Worm (Caenorhabditis elegans) whole organism, young adult: ENCODE results near the gene prdh-1.

Experiments used
- B0019.2 ChIP-seq: fragments of 200-800 bp; sonication (Bioruptor generic); conservative IDR thresholded peaks from 2 replicates; pipeline ENCODE4 v1.3.6; 2022; ENCODE audit warnings: missing genetic modification reagents, missing genetic modification characterization, missing compliant biosample characterization
- F55B11.4 ChIP-seq: sonication (generic microtip); optimal IDR thresholded peaks from 2 replicates; lab custom pipeline; 2016; ENCODE audit warnings: missing compliant biosample characterization, missing genetic modification characterization, borderline replicate concordance; ENCODE audit not compliant: insufficient read depth
- Y56A3A.18 ChIP-seq: fragments of 200-800 bp; sonication (Bioruptor generic); IDR thresholded peaks from 2 replicates; pipeline ENCODE4 v1.3.6; 2022; ENCODE audit warnings: missing genetic modification reagents, missing genetic modification characterization, missing compliant biosample characterization
- athp-1 ChIP-seq: sonication (generic microtip); optimal IDR thresholded peaks from 2 replicates; lab custom pipeline; 2017; ENCODE audit warnings: mild to moderate bottlenecking, missing genetic modification characterization, missing compliant biosample characterization
- attf-5 ChIP-seq: fragments of 200-800 bp; sonication (Bioruptor generic); optimal IDR thresholded peaks from 2 replicates; lab custom pipeline; 2018; ENCODE audit warnings: mild to moderate bottlenecking, missing genetic modification characterization, missing compliant biosample characterization
- attf-6 ChIP-seq: fragments of 200-800 bp; sonication (Bioruptor generic); IDR thresholded peaks from 2 replicates; pipeline ENCODE4 v1.3.6; 2022; ENCODE audit warnings: missing genetic modification reagents, missing genetic modification characterization, missing compliant biosample characterization
- ceh-79 ChIP-seq: sonication (generic microtip); optimal IDR thresholded peaks from 2 replicates; lab custom pipeline; 2017; ENCODE audit warnings: mild to moderate bottlenecking, missing genetic modification characterization, missing compliant biosample characterization
- egrh-3 ChIP-seq: fragments of 200-800 bp; sonication (Bioruptor generic); IDR thresholded peaks from 2 replicates; pipeline ENCODE4 v1.3.6; 2022; ENCODE audit warnings: missing genetic modification reagents, missing genetic modification characterization, missing compliant biosample characterization
- hmg-1.2 ChIP-seq: fragments of 200-800 bp; sonication (Bioruptor generic); IDR thresholded peaks from 2 replicates; pipeline ENCODE4 v1.3.6; 2022; ENCODE audit warnings: missing genetic modification reagents, missing genetic modification characterization, missing compliant biosample characterization
- lag-1 ChIP-seq: fragments of 200-800 bp; sonication (Bioruptor generic); IDR thresholded peaks from 2 replicates; pipeline ENCODE4 v1.3.6; 2022; ENCODE audit warnings: missing genetic modification reagents, missing genetic modification characterization, missing compliant biosample characterization
- lin-26 ChIP-seq: fragments of 200-800 bp; sonication (Bioruptor generic); IDR thresholded peaks from 2 replicates; pipeline ENCODE4 v1.3.6; 2022; ENCODE audit warnings: missing genetic modification reagents, missing genetic modification characterization, missing compliant biosample characterization
- lin-40 ChIP-seq: sonication (generic microtip); optimal IDR thresholded peaks from 2 replicates; lab custom pipeline; 2016; ENCODE audit warnings: missing genetic modification characterization, mild to moderate bottlenecking, missing compliant biosample characterization, missing genotype, missing genetic modification reagents
- lsy-27 ChIP-seq: sonication (generic microtip); optimal IDR thresholded peaks from 2 replicates; lab custom pipeline; 2017; ENCODE audit warnings: missing genetic modification characterization, mild to moderate bottlenecking, missing compliant biosample characterization, antibody characterized with exemption, missing genotype, borderline replicate concordance; ENCODE audit not compliant: insufficient read depth
- mxl-1 ChIP-seq: sonication (generic microtip); optimal IDR thresholded peaks from 2 replicates; lab custom pipeline; 2016; ENCODE audit warnings: missing genetic modification characterization, missing compliant biosample characterization
- nfya-2 ChIP-seq: fragments of 200-800 bp; sonication (Bioruptor generic); IDR thresholded peaks from 2 replicates; pipeline ENCODE4 v1.3.6; 2022; ENCODE audit warnings: missing genetic modification reagents, missing genetic modification characterization, missing compliant biosample characterization
- nhr-27 ChIP-seq: fragments of 200-800 bp; sonication (Bioruptor generic); optimal IDR thresholded peaks from 2 replicates; lab custom pipeline; 2018; ENCODE audit warnings: mild to moderate bottlenecking, missing genetic modification characterization, moderate library complexity, missing compliant biosample characterization
- rec-8 ChIP-seq, 2 experiments: sonication (generic microtip); optimal IDR thresholded peaks; 2 replicates each; lab custom pipeline; 2016; ENCODE audit warnings: mild to moderate bottlenecking in 2 of 2, missing genetic modification characterization in 2 of 2, missing genetic modification reagents in 2 of 2, missing genotype in 2 of 2, missing biosample characterization in 1 of 2, missing compliant biosample characterization in 1 of 2, moderate library complexity in 1 of 2
- sdz-38 ChIP-seq: sonication (generic microtip); optimal IDR thresholded peaks from 2 replicates; lab custom pipeline; 2016; ENCODE audit warnings: missing genotype, missing genetic modification characterization, missing compliant biosample characterization
- sea-2 ChIP-seq: fragments of 200-800 bp; sonication (Bioruptor generic); IDR thresholded peaks from 2 replicates; pipeline ENCODE4 v1.3.6; 2022; ENCODE audit warnings: missing genetic modification characterization, missing compliant biosample characterization
- snpc-1.1 ChIP-seq: sonication (generic microtip); optimal IDR thresholded peaks from 2 replicates; lab custom pipeline; 2017; ENCODE audit warnings: missing genetic modification characterization, mild to moderate bottlenecking, missing compliant biosample characterization, antibody characterized with exemption, moderate library complexity, missing genotype, missing genetic modification reagents; ENCODE audit not compliant: insufficient read depth
- snpc-3.4 ChIP-seq: sonication (generic microtip); optimal IDR thresholded peaks from 2 replicates; lab custom pipeline; 2017; ENCODE audit warnings: missing genetic modification characterization, mild to moderate bottlenecking, missing compliant biosample characterization, antibody characterized with exemption, moderate library complexity, missing genotype, missing genetic modification reagents
- tbp1 ChIP-seq: fragments of 200-800 bp; sonication (Bioruptor generic); optimal IDR thresholded peaks from 2 replicates; lab custom pipeline; 2018; ENCODE audit warnings: mild to moderate bottlenecking, missing genetic modification characterization, missing compliant biosample characterization
- tlf-1 ChIP-seq: fragments of 200-800 bp; sonication (Bioruptor generic); optimal IDR thresholded peaks from 2 replicates; lab custom pipeline; 2018; ENCODE audit warnings: mild to moderate bottlenecking, missing genetic modification characterization, missing compliant biosample characterization
- unc-62 ChIP-seq: fragments of 150-350 bp; optimal IDR thresholded peaks from 2 replicates; lab custom pipeline; 2014; ENCODE audit warnings: missing biosample characterization, missing genetic modification reagents, missing genetic modification characterization
- xnd-1 ChIP-seq: sonication (generic microtip); optimal IDR thresholded peaks from 2 replicates; lab custom pipeline; 2016; ENCODE audit warnings: missing genotype, missing genetic modification reagents, missing genetic modification characterization, missing compliant biosample characterization
- zim-3 ChIP-seq: sonication (generic microtip); optimal IDR thresholded peaks from 2 replicates; lab custom pipeline; 2017; ENCODE audit warnings: mild to moderate bottlenecking, missing genetic modification characterization, moderate library complexity, missing compliant biosample characterization
- ztf-22 ChIP-seq: fragments of 200-800 bp; sonication (Bioruptor generic); optimal IDR thresholded peaks from 2 replicates; lab custom pipeline; 2018; ENCODE audit warnings: mild to moderate bottlenecking, missing genetic modification characterization, moderate library complexity, missing compliant biosample characterization

The prdh-1 gene

DNA sequence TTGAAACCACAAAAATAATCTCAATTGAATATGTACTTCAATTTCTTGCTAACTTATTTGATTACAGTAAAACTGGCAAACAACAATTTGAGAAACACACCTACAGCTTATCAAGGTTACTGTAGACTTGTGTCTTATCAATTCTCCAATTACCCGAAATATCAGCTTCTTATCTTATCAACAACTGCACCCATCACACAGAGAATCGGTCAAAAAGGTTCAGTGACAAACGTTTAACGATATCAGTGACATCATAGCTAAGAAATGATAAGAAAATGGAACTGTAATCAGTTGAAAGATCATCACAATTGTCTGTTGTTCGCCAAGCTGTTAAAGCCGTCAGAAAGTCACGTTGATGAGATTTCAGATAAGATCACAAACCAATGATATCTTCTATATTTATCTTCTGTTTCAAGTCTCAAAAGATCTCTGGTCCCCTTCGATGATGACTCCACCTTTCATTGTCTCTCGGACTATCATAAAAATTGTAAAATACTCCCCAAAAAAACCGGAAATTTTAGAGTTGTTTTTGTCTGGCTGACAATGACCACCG, 42.9 kb upstream of the prdh-1 start (continued):
- no peak for TF ChIP-seq sdz-38 (tag; lab: Kevin White, UChicago)
- TF ChIP-seq tlf-1: peak; percentile 70
- no peak for TF ChIP-seq F55B11.4 (tag; lab: Kevin White, UChicago)
- TF ChIP-seq attf-6 (GFP tag; lab: Robert Waterston, UW): no peak
- TF ChIP-seq sea-2 (GFP tag; lab: Robert Waterston, UW): no peak
- peak; percentile 90 for TF ChIP-seq ztf-22 (GFP tag; lab: Kevin White, UChicago)
- no peak for TF ChIP-seq hmg-1.2 (GFP tag; lab: Robert Waterston, UW)
- TF ChIP-seq athp-1 (tag; lab: Kevin White, UChicago): no peak
- TF ChIP-seq mxl-1: no peak
- TF ChIP-seq nhr-27: no peak
- no peak for TF ChIP-seq lag-1
- TF ChIP-seq B0019.2 (GFP tag; lab: Robert Waterston, UW): no peak
- TF ChIP-seq snpc-3.4 (tag; lab: Kevin White, UChicago): no peak
- TF ChIP-seq xnd-1 (tag; lab: Kevin White, UChicago): no peak
- TF ChIP-seq lsy-27 (tag; lab: Kevin White, UChicago): no peak
- peak; percentile 65 for TF ChIP-seq tbp1 (GFP tag; lab: Kevin White, UChicago)

DNA sequence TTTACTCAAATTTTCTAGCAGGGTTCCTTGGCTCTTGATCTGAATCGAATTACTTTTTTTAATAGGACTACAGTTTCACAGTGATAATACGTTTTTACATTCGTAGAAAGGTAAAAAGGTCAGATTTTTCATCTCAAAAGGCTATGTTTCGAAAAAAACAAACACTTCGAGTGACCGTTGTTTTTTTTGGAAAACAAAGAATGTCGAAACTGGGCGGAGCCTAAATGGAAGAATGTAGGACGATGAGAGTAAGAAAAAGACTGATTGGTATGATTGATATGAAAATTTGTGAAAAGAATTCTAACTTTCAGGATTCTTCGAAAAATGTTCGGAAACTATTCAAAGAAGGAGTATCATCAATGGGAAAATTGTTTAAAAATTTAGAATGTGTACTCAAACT, 36.5 kb upstream of the prdh-1 start, which contains the start of gene Y37A1A.2:
Gene Y37A1A.2 (minus strand): TSS at position 101 of the 400 bp plus-strand sequence.
- TF ChIP-seq rec-8 (tag; optimal IDR thresholded peaks at IDR 0.05; lab: Kevin White, UChicago) (no peak), attf-6 (GFP tag; lab: Robert Waterston, UW) (0 out of 2 replicates have a peak, but pooled peaks have one; percentile 51)

DNA sequence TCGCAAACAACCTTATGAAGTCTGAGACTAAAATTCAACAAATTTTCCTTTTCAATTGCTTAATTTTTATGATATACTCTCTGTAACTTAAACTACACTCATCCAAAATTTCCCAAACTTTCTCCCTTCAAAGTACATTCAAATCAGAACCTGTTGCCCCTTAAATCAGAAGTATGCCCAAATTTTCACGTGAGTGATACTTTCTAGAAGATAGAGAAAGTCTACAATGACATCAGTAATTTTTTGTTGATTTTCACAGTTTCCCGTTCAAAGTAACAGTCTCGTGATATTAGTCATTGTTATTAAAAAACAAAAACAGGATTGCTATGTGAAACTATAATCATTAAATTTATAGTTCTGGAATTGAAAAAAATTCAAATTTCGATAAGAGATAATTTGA, 34.5 kb upstream of the prdh-1 start:
- no peak for TF ChIP-seq lin-26 (GFP tag; lab: Robert Waterston, UW)
- TF ChIP-seq Y56A3A.18: no peak
- peak; percentile 27 for TF ChIP-seq lin-40 (tag; lab: Kevin White, UChicago)
- TF ChIP-seq zim-3 (tag; lab: Kevin White, UChicago): no peak
- no peak for TF ChIP-seq ceh-79 (tag; lab: Kevin White, UChicago)
- TF ChIP-seq, all 124 proteins: peak for 1

DNA sequence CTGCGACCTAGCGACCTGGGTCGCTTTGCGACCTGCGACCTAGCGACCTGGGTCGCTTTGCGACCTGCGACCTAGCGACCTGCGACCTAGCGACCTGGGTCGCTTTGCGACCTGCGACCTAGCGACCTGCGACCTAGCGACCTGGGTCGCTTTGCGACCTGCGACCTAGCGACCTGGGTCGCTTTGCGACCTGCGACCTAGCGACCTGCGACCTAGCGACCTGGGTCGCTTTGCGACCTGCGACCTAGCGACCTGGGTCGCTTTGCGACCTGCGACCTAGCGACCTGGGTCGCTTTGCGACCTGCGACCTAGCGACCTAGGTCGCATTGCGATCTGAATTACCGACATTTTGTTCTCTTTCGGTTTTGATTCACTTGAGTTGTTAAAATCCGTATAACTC, 33.6 kb upstream of the prdh-1 start:
- peak; percentile 97 for TF ChIP-seq egrh-3 (GFP tag; lab: Robert Waterston, UW)
- TF ChIP-seq, all 124 proteins: peak for 1; not testable (repeated sequence) for 123

DNA sequence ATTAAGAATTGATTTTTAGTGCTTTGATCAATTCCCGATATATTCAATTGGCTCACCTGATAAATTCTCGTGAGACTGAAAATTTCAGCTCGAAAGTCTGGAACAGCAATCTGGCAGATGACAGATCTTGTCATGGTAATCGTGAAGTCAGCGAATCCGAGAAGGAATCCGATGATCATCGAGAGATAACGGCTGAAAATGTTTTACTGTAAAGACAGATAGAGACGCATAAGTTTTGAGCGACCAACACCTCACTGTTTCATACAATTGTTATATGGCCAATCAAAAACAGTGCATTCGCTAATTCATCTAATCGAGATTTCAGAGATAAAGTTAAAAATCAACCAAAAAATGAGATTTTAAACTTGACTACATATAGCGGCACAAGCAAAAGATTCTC, 30.0 kb upstream of the prdh-1 start:
- TF ChIP-seq attf-6 (GFP tag; lab: Robert Waterston, UW) (0 out of 2 replicates have a peak, but pooled peaks have one; percentile 52), unc-62 (GFP tag; lab: Kevin White, UChicago) (no peak), snpc-1.1 (tag; lab: Kevin White, UChicago) (no peak)

DNA sequence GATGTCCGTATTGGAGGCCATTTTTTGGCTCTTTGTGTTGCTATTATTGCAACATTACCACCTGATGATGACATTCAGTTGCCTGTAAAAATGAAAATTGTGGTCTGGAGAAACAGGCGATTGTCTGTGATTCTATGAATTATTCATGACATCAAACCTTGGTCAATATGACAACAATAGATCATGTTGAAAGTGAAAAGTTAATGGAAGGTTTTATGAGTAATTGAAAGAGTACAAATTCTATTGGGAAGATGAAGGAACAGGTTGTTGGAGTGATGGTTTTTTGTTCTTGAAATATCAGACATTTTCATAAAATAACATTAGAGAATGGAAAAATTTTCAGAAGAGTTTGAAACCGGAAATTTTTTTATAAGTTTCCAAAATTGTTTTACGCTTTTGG, 26.4 kb upstream of the prdh-1 start, which contains the start of gene Y37A1A.3:
Gene Y37A1A.3 (minus strand): TSS at position 101 of the 400 bp plus-strand sequence.
- no peak for TF ChIP-seq nfya-2 (GFP tag; lab: Robert Waterston, UW)
- TF ChIP-seq attf-5 (GFP tag; lab: Kevin White, UChicago): no peak
- TF ChIP-seq sdz-38 (tag; lab: Kevin White, UChicago): no peak
- TF ChIP-seq, all 124 proteins: peak for 0
